Fruit fly (Drosophila melanogaster) whole organism, pupa: Measurements from ENCODE around the gene Nna1.

ENCODE experiments used
- CG12605 ChIP-seq: fragments of 200-800 bp; sonication (Bioruptor generic); IDR thresholded peaks from 2 replicates; pipeline ENCODE4 v1.3.6; 2022; ENCODE audit warnings: missing biosample characterization, missing genetic modification characterization
- CG34367 ChIP-seq: fragments of 200-800 bp; sonication (Bioruptor generic); optimal IDR thresholded peaks from 2 replicates; lab custom pipeline; 2018; ENCODE audit warnings: missing biosample characterization, mild to moderate bottlenecking, missing genetic modification characterization
- CG8159 ChIP-seq: fragments of 200-800 bp; sonication (Bioruptor generic); optimal IDR thresholded peaks from 3 replicates; lab custom pipeline; 2018; ENCODE audit warnings: missing biosample characterization, mild to moderate bottlenecking, missing genetic modification characterization, moderate library complexity
- CG8301 ChIP-seq: fragments of 200-800 bp; sonication (Bioruptor generic); optimal IDR thresholded peaks from 2 replicates; lab custom pipeline; 2018; ENCODE audit warnings: missing biosample characterization, mild to moderate bottlenecking, missing genetic modification characterization
- D1 ChIP-seq: fragments of 200-800 bp; sonication (Bioruptor generic); optimal IDR thresholded peaks from 2 replicates; lab custom pipeline; 2018; ENCODE audit warnings: missing biosample characterization, mild to moderate bottlenecking, missing genetic modification characterization, moderate library complexity
- EcR ChIP-seq: fragments of 200-800 bp; sonication (Bioruptor generic); optimal IDR thresholded peaks from 3 replicates; lab custom pipeline; 2019; ENCODE audit warnings: missing biosample characterization, missing genetic modification characterization, mild to moderate bottlenecking, moderate library complexity, missing genetic modification reagents
- Ets98B ChIP-seq: fragments of 200-800 bp; sonication (Bioruptor generic); IDR thresholded peaks from 2 replicates; pipeline ENCODE4 v1.3.6; 2022; ENCODE audit warnings: missing biosample characterization, missing genetic modification characterization
- Pif1B ChIP-seq: fragments of 200-800 bp; sonication (Bioruptor generic); optimal IDR thresholded peaks from 3 replicates; lab custom pipeline; 2016; ENCODE audit warnings: missing biosample characterization, missing genetic modification characterization
- rn ChIP-seq: fragments of 200-800 bp; sonication (Bioruptor generic); IDR thresholded peaks from 2 replicates; pipeline ENCODE4 v1.3.6; 2022; ENCODE audit warnings: missing biosample characterization, missing genetic modification characterization

dm6 chrX:13748906-13749872 is 57.1 kb downstream of the Nna1 start:
- TF ChIP-seq rn (no peak), CG12605 (peak; percentile 40; the same call in 1 of the 2 replicates), CG8159 (tag; lab: Kevin White, UChicago) (peak; percentile 29), D1 (tag; lab: Kevin White, UChicago) (peak; percentile 29), Pif1B (GFP tag; lab: Kevin White, UChicago) (no peak), Ets98B (GFP tag; lab: Robert Waterston, UW) (peak; percentile 52; the same call in 1 of the 2 replicates), CG8301 (tag; lab: Kevin White, UChicago) (peak; percentile 51), CG34367 (tag; lab: Kevin White, UChicago) (no peak), EcR (GFP tag; lab: Kevin White, UChicago) (no peak)
